Fruit fly (Drosophila melanogaster) whole organism, wandering third instar larva: Measurements from ENCODE around the gene CG7465.

Source experiments
- Abd-B ChIP-seq: fragments of >200 bp; optimal IDR thresholded peaks from 2 replicates; lab custom pipeline; 2017; ENCODE audit warnings: missing biosample characterization, missing genetic modification characterization
- CG32264 ChIP-seq: fragments of 200-800 bp; sonication (Bioruptor generic); optimal IDR thresholded peaks from 2 replicates; lab custom pipeline; 2016; ENCODE audit warnings: missing biosample characterization, missing genetic modification characterization
- CG9705 ChIP-seq: fragments of 200-800 bp; sonication (Bioruptor generic); optimal IDR thresholded peaks from 2 replicates; lab custom pipeline; 2018; ENCODE audit warnings: missing biosample characterization, mild to moderate bottlenecking, missing genetic modification characterization
- CrebA ChIP-seq: fragments of 200-800 bp; sonication (Bioruptor generic); optimal IDR thresholded peaks from 2 replicates; lab custom pipeline; 2016; ENCODE audit warnings: missing biosample characterization, mild to moderate bottlenecking, missing genetic modification characterization, borderline replicate concordance
- Dfd ChIP-seq: fragments of >200 bp; optimal IDR thresholded peaks from 2 replicates; lab custom pipeline; 2017; ENCODE audit warnings: missing biosample characterization, missing genetic modification characterization
- Dif ChIP-seq: fragments of 200-275, 200-300 bp; sonication (Bioruptor generic); optimal IDR thresholded peaks from 2 replicates; lab custom pipeline; 2018; ENCODE audit warnings: missing biosample characterization, missing genetic modification characterization; ENCODE audit not compliant: partially characterized antibody
- HLH106 ChIP-seq: fragments of 200-800 bp; optimal IDR thresholded peaks from 3 replicates; lab custom pipeline; 2019; ENCODE audit warnings: missing biosample characterization, mild to moderate bottlenecking, missing genetic modification characterization, moderate library complexity
- Hnf4 ChIP-seq: fragments of 200-800 bp; sonication (Bioruptor generic); optimal IDR thresholded peaks from 2 replicates; lab custom pipeline; 2016; ENCODE audit warnings: missing biosample characterization, mild to moderate bottlenecking, missing genetic modification characterization
- Hr78 ChIP-seq: fragments of >200 bp; optimal IDR thresholded peaks from 2 replicates; lab custom pipeline; 2017; ENCODE audit warnings: missing biosample characterization, missing genetic modification characterization
- Hr83 ChIP-seq: fragments of 200-300 bp; sonication (Bioruptor generic); optimal IDR thresholded peaks from 2 replicates; lab custom pipeline; 2016; ENCODE audit warnings: missing biosample characterization, mild to moderate bottlenecking, missing genetic modification characterization, moderate library complexity; ENCODE audit not compliant: poor library complexity, severe bottlenecking
- Jra ChIP-seq: sonication (Bioruptor generic); optimal IDR thresholded peaks from 2 replicates; lab custom pipeline; 2016; ENCODE audit warnings: missing biosample characterization, missing genetic modification characterization
- Mio ChIP-seq: sonication (Bioruptor generic); optimal IDR thresholded peaks from 2 replicates; lab custom pipeline; 2016; ENCODE audit warnings: missing biosample characterization, missing genetic modification characterization
- Myc ChIP-seq: fragments of >200 bp; optimal IDR thresholded peaks from 2 replicates; lab custom pipeline; 2017
- N ChIP-seq: fragments of >200 bp; optimal IDR thresholded peaks from 2 replicates; lab custom pipeline; 2018; ENCODE audit warnings: missing biosample characterization, missing external identifiers, missing genetic modification characterization
- OdsH ChIP-seq: fragments of 200-800 bp; sonication (Bioruptor generic); optimal IDR thresholded peaks from 2 replicates; lab custom pipeline; 2016; ENCODE audit warnings: missing biosample characterization, mild to moderate bottlenecking, missing genetic modification characterization
- Rel ChIP-seq, 2 experiments: fragments of 200-800 bp; sonication (Bioruptor generic) in 1 of 2; optimal IDR thresholded peaks; 2 replicates in 1 of 2; 3 replicates in 1 of 2; lab custom pipeline; 2016 to 2019; ENCODE audit warnings: mild to moderate bottlenecking in 2 of 2, missing biosample characterization in 2 of 2, missing genetic modification characterization in 2 of 2, moderate library complexity in 1 of 2
- Vsx2 ChIP-seq: fragments of 200-300, 225-300 bp; sonication (Bioruptor generic); optimal IDR thresholded peaks from 2 replicates; lab custom pipeline; 2018; ENCODE audit warnings: missing biosample characterization, missing genetic modification characterization; ENCODE audit not compliant: partially characterized antibody
- brk ChIP-seq: fragments of 200-800 bp; sonication (Bioruptor generic); optimal IDR thresholded peaks from 2 replicates; lab custom pipeline; 2016; ENCODE audit warnings: missing biosample characterization, mild to moderate bottlenecking, missing genetic modification characterization
- dl ChIP-seq, 2 experiments: fragments of 175-275, 200-275 bp in 1 of 2; fragments of 200-275 bp in 1 of 2; sonication (Bioruptor generic); optimal IDR thresholded peaks; lab custom pipeline; 2018; ENCODE audit warnings: mild to moderate bottlenecking in 2 of 2, missing biosample characterization in 2 of 2, missing genetic modification characterization in 2 of 2, moderate library complexity in 2 of 2; ENCODE audit not compliant: partially characterized antibody in 2 of 2, insufficient read depth in 1 of 2
- dmrt93B ChIP-seq: fragments of 200-800 bp; sonication (Bioruptor generic); optimal IDR thresholded peaks from 2 replicates; lab custom pipeline; 2018; ENCODE audit warnings: missing biosample characterization, mild to moderate bottlenecking, missing genetic modification characterization
- dsf ChIP-seq: sonication (Bioruptor generic); optimal IDR thresholded peaks from 2 replicates; lab custom pipeline; 2016; ENCODE audit warnings: missing biosample characterization, missing genetic modification characterization, borderline replicate concordance
- ey ChIP-seq: fragments of 200-800 bp; sonication (Bioruptor generic); optimal IDR thresholded peaks from 2 replicates; lab custom pipeline; 2016; ENCODE audit warnings: missing biosample characterization, missing genetic modification characterization
- foxo ChIP-seq, 2 experiments: fragments of 200-800 bp; sonication (Bioruptor generic); optimal IDR thresholded peaks; 2 replicates in 1 of 2; 3 replicates in 1 of 2; lab custom pipeline; 2016 to 2017; ENCODE audit warnings: missing biosample characterization in 2 of 2, missing genetic modification characterization in 2 of 2
- fru ChIP-seq: fragments of 200-800 bp; sonication (Bioruptor generic); optimal IDR thresholded peaks from 3 replicates; lab custom pipeline; 2016; ENCODE audit warnings: missing biosample characterization, mild to moderate bottlenecking, missing genetic modification characterization
- h ChIP-seq: fragments of 200-800 bp; sonication (Bioruptor generic); optimal IDR thresholded peaks from 3 replicates; lab custom pipeline; 2016; ENCODE audit warnings: missing biosample characterization, mild to moderate bottlenecking, missing genetic modification characterization
- jim ChIP-seq: fragments of 175-275, 200-325 bp; sonication (Bioruptor generic); optimal IDR thresholded peaks from 2 replicates; lab custom pipeline; 2016; ENCODE audit warnings: missing biosample characterization, mild to moderate bottlenecking, missing genetic modification characterization
- lola ChIP-seq: fragments of >200 bp; optimal IDR thresholded peaks from 2 replicates; lab custom pipeline; 2017; ENCODE audit warnings: missing biosample characterization, missing genetic modification characterization
- pan ChIP-seq: fragments of >200 bp; optimal IDR thresholded peaks from 2 replicates; lab custom pipeline; 2017
- rgr ChIP-seq: fragments of 200-800 bp; sonication (Bioruptor generic); optimal IDR thresholded peaks from 3 replicates; lab custom pipeline; 2016; ENCODE audit warnings: missing biosample characterization, mild to moderate bottlenecking, missing genetic modification characterization
- sage ChIP-seq: fragments of 200-800 bp; sonication (Bioruptor generic); optimal IDR thresholded peaks from 2 replicates; lab custom pipeline; 2016; ENCODE audit warnings: missing biosample characterization, mild to moderate bottlenecking, missing genetic modification characterization
- sv ChIP-seq: fragments of 200-800 bp; sonication (Bioruptor generic); optimal IDR thresholded peaks from 3 replicates; lab custom pipeline; 2016; ENCODE audit warnings: missing biosample characterization, missing genetic modification characterization
- tai ChIP-seq: sonication (Bioruptor generic); optimal IDR thresholded peaks from 2 replicates; lab custom pipeline; 2016; ENCODE audit warnings: missing biosample characterization, missing genetic modification characterization
- usp ChIP-seq: fragments of >200 bp; optimal IDR thresholded peaks from 2 replicates; lab custom pipeline; 2017; ENCODE audit warnings: missing biosample characterization, missing genetic modification characterization
- woc ChIP-seq: sonication (Bioruptor generic); optimal IDR thresholded peaks from 2 replicates; lab custom pipeline; 2016; ENCODE audit warnings: missing biosample characterization, mild to moderate bottlenecking, missing genetic modification characterization

CG7465 gene

dm6 chr3L:4463773-4464301, 16.2 kb upstream of the CG7465 start, which contains the start of gene CG15024:
Gene CG15024, minus strand, starts transcription at chr3L:4463823.
- TF ChIP-seq Hnf4 (no peak), Dfd (GFP tag; lab: Kevin White, UChicago) (no peak), Jra (GFP tag; lab: Kevin White, UChicago) (no peak), Hr78 (GFP tag; lab: Kevin White, UChicago) (no peak), Dif (GFP tag; lab: Kevin White, UChicago) (no peak), Abd-B (GFP tag; lab: Kevin White, UChicago) (no peak), Vsx2 (no peak), Rel (GFP tag; optimal IDR thresholded peaks at IDR 0.05; lab: Kevin White, UChicago) (no peak), Rel (tag; optimal IDR thresholded peaks at IDR 0.05; lab: Kevin White, UChicago) (no peak), woc (GFP tag; lab: Kevin White, UChicago) (no peak), h (GFP tag; lab: Kevin White, UChicago) (no peak), fru (GFP tag; lab: Kevin White, UChicago) (no peak), sv (GFP tag; lab: Kevin White, UChicago) (no peak), Hr83 (no peak), sage (GFP tag; lab: Kevin White, UChicago) (no peak)

dm6 chr3L:4466530-4466929, 13.6 kb upstream of the CG7465 start, which contains the start of gene CG32241:
Gene CG32241, minus strand, starts transcription at chr3L:4466630.
- TF ChIP-seq CG9705: no peak
- TF ChIP-seq CG32264 (GFP tag; lab: Kevin White, UChicago): no peak
- TF ChIP-seq pan (lab: Kevin White, UChicago): no peak
- no peak for TF ChIP-seq Hr83
- TF ChIP-seq jim (GFP tag; lab: Kevin White, UChicago): no peak
- TF ChIP-seq Mio (GFP tag; lab: Kevin White, UChicago): no peak
- TF ChIP-seq foxo (GFP tag; optimal IDR thresholded peaks at IDR 0.05; lab: Kevin White, UChicago): no peak
- TF ChIP-seq lola (GFP tag; lab: Kevin White, UChicago): no peak
- TF ChIP-seq Dfd (GFP tag; lab: Kevin White, UChicago): no peak
- TF ChIP-seq woc (GFP tag; lab: Kevin White, UChicago): no peak
- no peak for TF ChIP-seq HLH106 (tag; lab: Kevin White, UChicago)
- TF ChIP-seq brk: no peak
- TF ChIP-seq dsf (GFP tag; lab: Kevin White, UChicago): no peak
- no peak for TF ChIP-seq Myc (lab: Kevin White, UChicago)
- TF ChIP-seq OdsH: no peak
- no peak for TF ChIP-seq rgr (GFP tag; lab: Kevin White, UChicago)
- TF ChIP-seq sage (GFP tag; lab: Kevin White, UChicago): no peak

dm6 chr3L:4469701-4470100, 10.4 kb upstream of the CG7465 start, which contains the start of gene CG32249:
Gene CG32249, plus strand, starts transcription at chr3L:4470001.
- TF ChIP-seq Hr78 (GFP tag; lab: Kevin White, UChicago) (no peak), dl (GFP tag; optimal IDR thresholded peaks at IDR 0.05; lab: Kevin White, UChicago; ENCODE audit: insufficient read depth in 1 of 2, partially characterized antibody in 2 of 2) (no peak), lola (GFP tag; lab: Kevin White, UChicago) (no peak), dsf (GFP tag; lab: Kevin White, UChicago) (no peak), CG32264 (GFP tag; lab: Kevin White, UChicago) (no peak), Hnf4 (no peak), dmrt93B (GFP tag; lab: Kevin White, UChicago) (no peak), Vsx2 (no peak), fru (GFP tag; lab: Kevin White, UChicago) (no peak), Jra (GFP tag; lab: Kevin White, UChicago) (no peak), woc (GFP tag; lab: Kevin White, UChicago) (no peak), Dfd (GFP tag; lab: Kevin White, UChicago) (no peak), Hr83 (no peak), CG9705 (no peak), foxo (GFP tag; optimal IDR thresholded peaks at IDR 0.05; lab: Kevin White, UChicago) (no peak), Abd-B (GFP tag; lab: Kevin White, UChicago) (no peak), Rel (GFP tag; optimal IDR thresholded peaks at IDR 0.05; lab: Kevin White, UChicago) (no peak), Rel (tag; optimal IDR thresholded peaks at IDR 0.05; lab: Kevin White, UChicago) (no peak), N (GFP tag; lab: Kevin White, UChicago) (no peak), h (GFP tag; lab: Kevin White, UChicago) (no peak)

dm6 chr3L:4471449-4471848, 8.6 kb upstream of the CG7465 start, which contains the start of gene CG32248:
Gene CG32248, plus strand, starts transcription at chr3L:4471749.
- TF ChIP-seq CrebA (GFP tag; lab: Kevin White, UChicago): no peak
- no peak for TF ChIP-seq tai (GFP tag; lab: Kevin White, UChicago)
- TF ChIP-seq Jra (GFP tag; lab: Kevin White, UChicago): no peak
- TF ChIP-seq Dfd (GFP tag; lab: Kevin White, UChicago): no peak
- TF ChIP-seq woc (GFP tag; lab: Kevin White, UChicago): no peak
- no peak for TF ChIP-seq Myc (lab: Kevin White, UChicago)
- no peak for TF ChIP-seq Vsx2
- TF ChIP-seq Dif (GFP tag; lab: Kevin White, UChicago): no peak
- TF ChIP-seq usp (GFP tag; lab: Kevin White, UChicago): no peak
- TF ChIP-seq ey (GFP tag; lab: Kevin White, UChicago): no peak
- TF ChIP-seq N (GFP tag; lab: Kevin White, UChicago): no peak
- no peak for TF ChIP-seq dmrt93B (GFP tag; lab: Kevin White, UChicago)
- TF ChIP-seq OdsH: no peak
- TF ChIP-seq, all 38 proteins: peak for 0
